Fruit fly (Drosophila melanogaster) whole organism, embryonic: ENCODE data around the gene Srp14.

ENCODE experiments used
- CG10147 ChIP-seq: fragments of 200-800 bp; sonication (Bioruptor generic); optimal IDR thresholded peaks from 2 replicates; lab custom pipeline; 2019; ENCODE audit warnings: missing biosample characterization, mild to moderate bottlenecking, missing genetic modification characterization, moderate library complexity
- CG1024 ChIP-seq: fragments of 200-800 bp; sonication (Bioruptor generic); IDR thresholded peaks from 2 replicates; pipeline ENCODE4 v1.3.6; 2022; ENCODE audit warnings: missing biosample characterization, missing genetic modification characterization
- CG10431 ChIP-seq: fragments of 200-800 bp; sonication (Bioruptor generic); optimal IDR thresholded peaks from 3 replicates; lab custom pipeline; 2018; ENCODE audit warnings: missing biosample characterization, mild to moderate bottlenecking, missing genetic modification characterization
- CG10462 ChIP-seq: fragments of 200-800 bp; sonication (Bioruptor generic); optimal IDR thresholded peaks from 2 replicates; lab custom pipeline; 2016; ENCODE audit warnings: missing biosample characterization, missing genetic modification characterization
- CG11085 ChIP-seq: fragments of 200-800 bp; sonication (Bioruptor generic); IDR thresholded peaks from 2 replicates; pipeline ENCODE4 v1.3.6; 2022; ENCODE audit warnings: missing biosample characterization, missing genetic modification characterization
- CG12155 ChIP-seq: fragments of 200-800 bp; sonication (Bioruptor generic); optimal IDR thresholded peaks from 3 replicates; lab custom pipeline; 2016; ENCODE audit warnings: missing biosample characterization, missing genetic modification characterization
- CG13123 ChIP-seq: fragments of 200-800 bp; sonication (Bioruptor generic); optimal IDR thresholded peaks from 2 replicates; lab custom pipeline; 2016; ENCODE audit warnings: missing biosample characterization, missing genetic modification characterization
- CG14667 ChIP-seq: fragments of 200-800 bp; sonication (Bioruptor generic); IDR thresholded peaks from 2 replicates; pipeline ENCODE4 v1.3.6; 2022; ENCODE audit warnings: missing biosample characterization, missing genetic modification characterization
- CG16815 ChIP-seq: fragments of 200-800 bp; sonication (Bioruptor generic); optimal IDR thresholded peaks from 3 replicates; lab custom pipeline; 2017; ENCODE audit warnings: missing biosample characterization, mild to moderate bottlenecking, missing genetic modification characterization
- CG1832 ChIP-seq: fragments of 200-800 bp; sonication (Bioruptor generic); optimal IDR thresholded peaks from 2 replicates; lab custom pipeline; 2017; ENCODE audit warnings: missing biosample characterization, mild to moderate bottlenecking, missing genetic modification characterization, inconsistent platforms
- CG3163 ChIP-seq: fragments of 200-800 bp; sonication (Bioruptor generic); optimal IDR thresholded peaks from 3 replicates; lab custom pipeline; 2016; ENCODE audit warnings: missing biosample characterization, missing genetic modification characterization
- CG32772 ChIP-seq: fragments of 200-800 bp; sonication (Bioruptor generic); IDR thresholded peaks from 2 replicates; pipeline ENCODE4 v1.3.6; 2022; ENCODE audit warnings: missing biosample characterization, missing genetic modification characterization
- CG3838 ChIP-seq: fragments of 200-800 bp; sonication (Bioruptor generic); optimal IDR thresholded peaks from 3 replicates; lab custom pipeline; 2016; ENCODE audit warnings: missing biosample characterization, missing genetic modification characterization
- CG6175 ChIP-seq: fragments of 200-800 bp; sonication (Bioruptor generic); IDR thresholded peaks from 3 replicates; pipeline ENCODE4 v1.3.6; 2022; ENCODE audit warnings: missing biosample characterization, missing genetic modification characterization
- CG7357 ChIP-seq: fragments of 200-800 bp; sonication (Bioruptor generic); IDR thresholded peaks from 3 replicates; pipeline ENCODE4 v1.3.6; 2022; ENCODE audit warnings: missing biosample characterization, missing genetic modification characterization
- CG8388 ChIP-seq: fragments of 200-800 bp; sonication (Bioruptor generic); optimal IDR thresholded peaks from 2 replicates; lab custom pipeline; 2019; ENCODE audit warnings: missing biosample characterization, mild to moderate bottlenecking, missing genetic modification characterization, moderate library complexity
- CG8944 ChIP-seq: fragments of 200-800 bp; sonication (Bioruptor generic); optimal IDR thresholded peaks from 3 replicates; lab custom pipeline; 2016; ENCODE audit warnings: missing biosample characterization, missing genetic modification characterization
- Chrac-16 ChIP-seq: fragments of 200-800 bp; sonication (Bioruptor generic); optimal IDR thresholded peaks from 3 replicates; lab custom pipeline; 2016; ENCODE audit warnings: missing biosample characterization, missing genetic modification characterization
- CkIIα-i1 ChIP-seq: fragments of 200-800 bp; sonication (Bioruptor generic); IDR thresholded peaks from 2 replicates; pipeline ENCODE4 v1.3.6; 2022; ENCODE audit warnings: missing biosample characterization, missing genetic modification characterization
- Dbx ChIP-seq: fragments of 200-800 bp; sonication (Bioruptor generic); IDR thresholded peaks from 3 replicates; pipeline ENCODE4 v1.3.6; 2022; ENCODE audit warnings: missing biosample characterization, missing genetic modification characterization
- Deaf1 ChIP-seq: fragments of 200-800 bp; optimal IDR thresholded peaks from 3 replicates; lab custom pipeline; 2019; ENCODE audit warnings: missing biosample characterization, mild to moderate bottlenecking, missing genetic modification characterization, moderate library complexity
- ERR ChIP-seq: fragments of 200-800 bp; sonication (Bioruptor generic); optimal IDR thresholded peaks from 2 replicates; lab custom pipeline; 2016; ENCODE audit warnings: missing biosample characterization, missing genetic modification characterization
- Fer2 ChIP-seq: fragments of 200-800 bp; sonication (Bioruptor generic); optimal IDR thresholded peaks from 2 replicates; lab custom pipeline; 2018; ENCODE audit warnings: missing biosample characterization, mild to moderate bottlenecking, missing genetic modification characterization, moderate library complexity
- H15 ChIP-seq: fragments of 200-800 bp; sonication (Bioruptor generic); IDR thresholded peaks from 3 replicates; pipeline ENCODE4 v1.3.6; 2022; ENCODE audit warnings: missing biosample characterization, missing genetic modification characterization
- Kr ChIP-seq: fragments of 200-800 bp; sonication (Bioruptor generic); optimal IDR thresholded peaks from 2 replicates; lab custom pipeline; 2017; ENCODE audit warnings: missing biosample characterization, mild to moderate bottlenecking, missing genetic modification characterization
- Lim3 ChIP-seq: fragments of 200-800 bp; sonication (Bioruptor generic); IDR thresholded peaks from 2 replicates; pipeline ENCODE4 v1.3.6; 2022; ENCODE audit warnings: missing biosample characterization, missing genetic modification characterization
- Mad ChIP-seq: fragments of 200-800 bp; sonication (Bioruptor generic); optimal IDR thresholded peaks from 2 replicates; lab custom pipeline; 2016; ENCODE audit warnings: missing biosample characterization, missing genetic modification characterization
- Meics ChIP-seq: fragments of 200-800 bp; sonication (Bioruptor generic); optimal IDR thresholded peaks from 2 replicates; lab custom pipeline; 2017; ENCODE audit warnings: missing biosample characterization, mild to moderate bottlenecking, missing genetic modification characterization
- Nf-YC ChIP-seq: fragments of 200-800 bp; optimal IDR thresholded peaks from 3 replicates; lab custom pipeline; 2019; ENCODE audit warnings: missing biosample characterization, mild to moderate bottlenecking, missing genetic modification characterization, moderate library complexity
- Poxn ChIP-seq: fragments of 200-800 bp; sonication (Bioruptor generic); IDR thresholded peaks from 2 replicates; pipeline ENCODE4 v1.3.6; 2022; ENCODE audit warnings: missing biosample characterization, missing genetic modification characterization
- Side ChIP-seq: fragments of 200-800 bp; sonication (Bioruptor generic); optimal IDR thresholded peaks from 2 replicates; lab custom pipeline; 2016; ENCODE audit warnings: missing biosample characterization, missing genetic modification characterization
- Usf ChIP-seq: fragments of 200-800 bp; sonication (Bioruptor generic); optimal IDR thresholded peaks from 2 replicates; lab custom pipeline; 2017; ENCODE audit warnings: missing genotype, missing biosample characterization, missing genetic modification characterization
- abd-A ChIP-seq: fragments of 200-800 bp; sonication (Bioruptor generic); optimal IDR thresholded peaks from 3 replicates; lab custom pipeline; 2019; ENCODE audit warnings: missing biosample characterization, mild to moderate bottlenecking, missing genetic modification characterization, moderate library complexity
- al ChIP-seq: fragments of 200-800 bp; sonication (Bioruptor generic); IDR thresholded peaks from 2 replicates; pipeline ENCODE4 v1.3.6; 2022; ENCODE audit warnings: missing biosample characterization, missing genetic modification characterization
- ash1 ChIP-seq: fragments of 200-800 bp; sonication (Bioruptor generic); optimal IDR thresholded peaks from 2 replicates; lab custom pipeline; 2018; ENCODE audit warnings: missing biosample characterization, mild to moderate bottlenecking, missing genetic modification characterization
- bbx ChIP-seq: fragments of 200-800 bp; sonication (Bioruptor generic); IDR thresholded peaks from 2 replicates; pipeline ENCODE4 v1.3.6; 2022; ENCODE audit warnings: missing biosample characterization, missing genetic modification characterization; ENCODE audit not compliant: partially characterized antibody
- bowl ChIP-seq: fragments of 200-800 bp; sonication (Bioruptor generic); IDR thresholded peaks from 2 replicates; pipeline ENCODE4 v1.3.6; 2022; ENCODE audit warnings: missing biosample characterization, missing genetic modification characterization
- cato ChIP-seq: fragments of 200-800 bp; sonication (Bioruptor generic); optimal IDR thresholded peaks from 2 replicates; lab custom pipeline; 2016; ENCODE audit warnings: missing biosample characterization, missing genetic modification characterization, borderline replicate concordance
- chif ChIP-seq, 2 experiments: fragments of 200-800 bp; sonication (Bioruptor generic); optimal IDR thresholded peaks; 3 replicates each; lab custom pipeline; 2016; ENCODE audit warnings: missing biosample characterization in 2 of 2, missing genetic modification characterization in 2 of 2
- dan ChIP-seq: fragments of 200-800 bp; sonication (Bioruptor generic); IDR thresholded peaks from 2 replicates; pipeline ENCODE4 v1.3.6; 2022; ENCODE audit warnings: missing biosample characterization, missing genetic modification characterization
- dati ChIP-seq: fragments of 200-800 bp; sonication (Bioruptor generic); IDR thresholded peaks from 2 replicates; pipeline ENCODE4 v1.3.6; 2022; ENCODE audit warnings: missing biosample characterization, missing genetic modification characterization
- emc ChIP-seq: fragments of 200-800 bp; sonication (Bioruptor generic); optimal IDR thresholded peaks from 2 replicates; lab custom pipeline; 2016; ENCODE audit warnings: missing biosample characterization, missing genetic modification characterization
- gsb-n ChIP-seq: fragments of 200-800 bp; sonication (Bioruptor generic); optimal IDR thresholded peaks from 3 replicates; lab custom pipeline; 2018; ENCODE audit warnings: missing biosample characterization, mild to moderate bottlenecking, missing genetic modification characterization
- knrl ChIP-seq: fragments of 200-800 bp; sonication (Bioruptor generic); IDR thresholded peaks from 3 replicates; pipeline ENCODE4 v1.3.6; 2022; ENCODE audit warnings: missing biosample characterization, missing genetic modification characterization; ENCODE audit not compliant: partially characterized antibody
- pb ChIP-seq: fragments of 200-800 bp; sonication (Bioruptor generic); optimal IDR thresholded peaks from 3 replicates; lab custom pipeline; 2016; ENCODE audit warnings: missing biosample characterization, missing genetic modification characterization
- pnt ChIP-seq: fragments of 200-800 bp; sonication (Bioruptor generic); optimal IDR thresholded peaks from 3 replicates; lab custom pipeline; 2016; ENCODE audit warnings: missing biosample characterization, missing genetic modification characterization
- pum ChIP-seq: fragments of 200-800 bp; sonication (Bioruptor generic); optimal IDR thresholded peaks from 2 replicates; lab custom pipeline; 2016; ENCODE audit warnings: missing biosample characterization, missing genetic modification characterization
- salm ChIP-seq: fragments of 200-800 bp; sonication (Bioruptor generic); optimal IDR thresholded peaks from 2 replicates; lab custom pipeline; 2018; ENCODE audit warnings: missing biosample characterization, mild to moderate bottlenecking, missing genetic modification characterization
- sd ChIP-seq: fragments of 200-800 bp; sonication (Bioruptor generic); optimal IDR thresholded peaks from 3 replicates; lab custom pipeline; 2018; ENCODE audit warnings: missing biosample characterization, mild to moderate bottlenecking, missing genetic modification characterization, moderate library complexity
- sens ChIP-seq: fragments of 200-800 bp; sonication (Bioruptor generic); peaks from one replicate; lab custom pipeline; 2016; ENCODE audit warnings: missing biosample characterization, missing genetic modification characterization

Srp14 gene

dm6 chr3R:20550632-20551486 lies 29.1 kb upstream of the Srp14 start (continued):
- TF ChIP-seq CG10431 (peak; percentile 88), H15 (no peak), Mad (GFP tag; lab: Kevin White, UChicago) (peak; percentile 33), Side (GFP tag; lab: Kevin White, UChicago) (peak; percentile 80), Chrac-16 (GFP tag; lab: Kevin White, UChicago) (no peak), cato (GFP tag; lab: Kevin White, UChicago) (no peak), emc (GFP tag; lab: Kevin White, UChicago) (no peak), Nf-YC (no peak), dan (GFP tag; lab: Robert Waterston, UW) (no peak), CG8388 (peak; percentile 7), Lim3 (GFP tag; lab: Robert Waterston, UW) (no peak), gsb-n (tag; lab: Kevin White, UChicago) (peak; percentile 63), CG14667 (GFP tag; lab: Robert Waterston, UW) (no peak), pnt (peak; percentile 30), Kr (GFP tag; lab: Kevin White, UChicago) (peak; percentile 96), CG11085 (GFP tag; lab: Robert Waterston, UW) (no peak; the same call in 1 of the 2 replicates), pum (GFP tag; lab: Kevin White, UChicago) (no peak), CG3163 (GFP tag; lab: Kevin White, UChicago) (peak; percentile 17), CG10147 (GFP tag; lab: Kevin White, UChicago) (peak; percentile 52), ash1 (GFP tag; lab: Kevin White, UChicago) (peak; percentile 92), knrl (peak; percentile 95), CG8944 (GFP tag; lab: Kevin White, UChicago) (peak; percentile 2), abd-A (peak; percentile 69), Fer2 (tag; lab: Kevin White, UChicago) (peak; percentile 51), sd (tag; lab: Kevin White, UChicago) (peak; percentile 49), chif (GFP tag; optimal IDR thresholded peaks at IDR 0.05; lab: Kevin White, UChicago) (peak; percentile 39 to 58), CG13123 (GFP tag; lab: Kevin White, UChicago) (peak; percentile 28), bowl (GFP tag; lab: Robert Waterston, UW) (no peak), Dbx (GFP tag; lab: Robert Waterston, UW) (peak; percentile 49; the same call in 2 of the 3 replicates), salm (peak; percentile 69), CG12155 (GFP tag; lab: Kevin White, UChicago) (no peak), CG3838 (no peak), dati (GFP tag; lab: Robert Waterston, UW) (0 out of 2 replicates have a peak, but pooled peaks have one; percentile 24), CG10462 (GFP tag; lab: Kevin White, UChicago) (peak; percentile 30), Usf (GFP tag; lab: Kevin White, UChicago) (no peak), Deaf1 (peak; percentile 46), CG1024 (GFP tag; lab: Robert Waterston, UW) (peak; percentile 22; the same call in 1 of the 2 replicates), CkIIα-i1 (no peak), CG32772 (0 out of 2 replicates have a peak, but pooled peaks have one; percentile 30), CG6175 (GFP tag; lab: Robert Waterston, UW) (no peak), CG16815 (GFP tag; lab: Kevin White, UChicago) (no peak), bbx (GFP tag; lab: Robert Waterston, UW) (peak; percentile 99), sens (GFP tag; lab: Kevin White, UChicago) (peak; percentile 83), CG1832 (GFP tag; lab: Kevin White, UChicago) (no peak), CG7357 (no peak), al (GFP tag; lab: Robert Waterston, UW) (no peak), Meics (GFP tag; lab: Kevin White, UChicago) (peak; percentile 21), pb (GFP tag; lab: Kevin White, UChicago) (peak; percentile 32), ERR (GFP tag; lab: Kevin White, UChicago) (peak; percentile 65), Poxn (GFP tag; lab: Robert Waterston, UW) (no peak)
